Fruit fly (Drosophila melanogaster) whole organism, prepupa: Measurements from ENCODE around the gene sra.

Experiments used
- CG34406 ChIP-seq: fragments of 200-800 bp; sonication (Bioruptor generic); optimal IDR thresholded peaks from 3 replicates; lab custom pipeline; 2016; ENCODE audit warnings: missing biosample characterization, missing genetic modification characterization
- Smox ChIP-seq: fragments of 200-800 bp; sonication (Bioruptor generic); optimal IDR thresholded peaks from 3 replicates; lab custom pipeline; 2016; ENCODE audit warnings: missing biosample characterization, missing genetic modification characterization
- esn ChIP-seq: fragments of 200-800 bp; sonication (Bioruptor generic); optimal IDR thresholded peaks from 2 replicates; lab custom pipeline; 2016; ENCODE audit warnings: missing biosample characterization, mild to moderate bottlenecking, missing genetic modification characterization, moderate library complexity
- ss ChIP-seq, 2 experiments: fragments of 200-800 bp; sonication (Bioruptor generic); optimal IDR thresholded peaks; 2 replicates in 1 of 2; 3 replicates in 1 of 2; lab custom pipeline; 2017 to 2018; ENCODE audit warnings: mild to moderate bottlenecking in 2 of 2, missing biosample characterization in 2 of 2, missing genetic modification characterization in 2 of 2, moderate library complexity in 1 of 2
- topi ChIP-seq: fragments of 200-800 bp; sonication (Bioruptor generic); optimal IDR thresholded peaks from 3 replicates; lab custom pipeline; 2016; ENCODE audit warnings: missing biosample characterization, missing genetic modification characterization

DNA sequence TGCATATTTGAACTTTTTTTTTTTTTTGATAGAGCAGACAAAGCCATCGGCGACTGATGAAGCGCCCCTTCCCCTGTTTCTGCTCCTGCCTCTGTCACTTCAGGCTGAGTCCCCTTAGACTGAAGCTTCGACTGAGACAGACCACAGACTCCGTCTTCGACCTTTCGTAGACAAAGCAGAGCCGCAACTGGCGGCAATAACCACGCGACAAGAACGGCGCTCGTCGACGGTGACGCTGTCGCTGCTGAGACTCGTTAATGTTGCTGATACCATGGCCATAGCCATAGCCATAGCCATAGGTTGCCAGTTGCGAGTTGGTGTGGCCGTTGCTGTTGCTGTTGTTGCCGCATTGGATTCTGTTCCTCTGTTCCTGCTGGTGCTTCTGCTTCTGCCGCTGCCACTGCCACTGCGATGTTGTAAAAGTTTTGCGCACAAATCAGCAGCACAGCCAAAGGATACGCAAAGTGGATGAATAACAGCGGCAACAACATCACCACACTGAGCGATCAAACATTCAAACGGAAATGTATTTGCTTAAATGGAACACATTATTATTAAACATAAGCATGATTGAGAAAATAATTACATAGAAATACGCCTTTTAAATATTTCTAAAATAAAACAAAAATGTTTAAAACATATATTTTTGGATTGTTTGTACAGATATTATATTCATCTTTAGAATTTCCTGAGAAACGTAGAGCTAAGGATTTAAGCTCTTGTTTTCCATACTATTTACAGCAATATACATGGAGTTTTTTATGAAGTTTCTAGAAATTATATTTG is 36.6 kb downstream of the sra start:
- TF ChIP-seq CG34406 (GFP tag; lab: Kevin White, UChicago) (no peak), esn (GFP tag; lab: Kevin White, UChicago) (peak; percentile 28), topi (GFP tag; lab: Kevin White, UChicago) (peak; percentile 48), ss (GFP tag; optimal IDR thresholded peaks at IDR 0.05; lab: Kevin White, UChicago) (peak; percentile 29 to 52), Smox (GFP tag; lab: Kevin White, UChicago) (peak; percentile 16)
